Fruit fly (Drosophila melanogaster): ENCODE results near the gene Taf12.

DNA sequence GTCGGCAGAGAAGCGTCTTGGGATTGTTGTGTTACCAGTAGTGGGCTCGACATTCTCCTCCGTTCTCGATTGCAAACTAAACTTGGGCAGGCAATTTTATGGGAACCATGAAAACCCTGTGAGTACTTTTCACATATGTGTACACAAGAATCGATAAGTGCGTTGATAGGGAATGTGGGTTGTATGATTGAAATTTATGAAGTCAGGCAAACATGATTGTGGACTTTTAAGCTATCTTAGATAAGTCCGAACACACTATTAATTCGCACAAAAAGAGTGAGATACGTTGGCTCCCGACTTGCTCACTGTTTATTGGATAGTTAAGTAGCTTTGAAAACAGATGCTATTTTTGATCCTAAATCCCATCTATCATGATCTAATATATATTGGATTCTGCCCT is 12.3 kb upstream of the Taf12 start, which contains the start of gene CG18765:
- TF ChIP-seq bab1 (GFP tag; optimal IDR thresholded peaks at IDR 0.05): no peak
- no peak for TF ChIP-seq CG12768 (GFP tag; optimal IDR thresholded peaks at IDR 0.05)
- no peak for TF ChIP-seq Crg-1 (GFP tag; optimal IDR thresholded peaks at IDR 0.05)

Measured in whole organism, adult.